Fruit fly (Drosophila melanogaster) whole organism, embryonic: ENCODE data around the gene Muc14A.

Experiments
- CG10654 ChIP-seq: fragments of 200-800 bp; sonication (Bioruptor generic); optimal IDR thresholded peaks from 2 replicates; lab custom pipeline; 2016; ENCODE audit warnings: missing biosample characterization, missing genetic modification characterization
- CG11456 ChIP-seq: fragments of 200-800 bp; sonication (Bioruptor generic); IDR thresholded peaks from 3 replicates; pipeline ENCODE4 v1.3.6; 2022; ENCODE audit warnings: missing biosample characterization, missing genetic modification characterization
- CG12104 ChIP-seq: fragments of 200-800 bp; sonication (Bioruptor generic); optimal IDR thresholded peaks from 3 replicates; lab custom pipeline; 2016; ENCODE audit warnings: missing biosample characterization, missing genetic modification characterization
- CG12155 ChIP-seq: fragments of 200-800 bp; sonication (Bioruptor generic); optimal IDR thresholded peaks from 3 replicates; lab custom pipeline; 2016; ENCODE audit warnings: missing biosample characterization, missing genetic modification characterization
- CG15601 ChIP-seq: fragments of 200-800 bp; sonication (Bioruptor generic); optimal IDR thresholded peaks from 3 replicates; lab custom pipeline; 2019; ENCODE audit warnings: missing biosample characterization, mild to moderate bottlenecking, missing genetic modification characterization, moderate library complexity
- CG1647 ChIP-seq: fragments of 200-800 bp; sonication (Bioruptor generic); optimal IDR thresholded peaks from 3 replicates; lab custom pipeline; 2016; ENCODE audit warnings: missing biosample characterization, missing genetic modification characterization
- CG16779 ChIP-seq: fragments of 200-800 bp; sonication (Bioruptor generic); IDR thresholded peaks from 2 replicates; pipeline ENCODE4 v1.3.6; 2022; ENCODE audit warnings: missing biosample characterization, missing genetic modification characterization
- CG17829 ChIP-seq: fragments of 200-800 bp; optimal IDR thresholded peaks from 2 replicates; lab custom pipeline; 2019; ENCODE audit warnings: missing biosample characterization, mild to moderate bottlenecking, missing genetic modification characterization, moderate library complexity
- CG2712 ChIP-seq: fragments of 200-800 bp; optimal IDR thresholded peaks from 3 replicates; lab custom pipeline; 2019; ENCODE audit warnings: missing biosample characterization, mild to moderate bottlenecking, missing genetic modification characterization, moderate library complexity
- CG30020 ChIP-seq: fragments of 200-800 bp; optimal IDR thresholded peaks from 2 replicates; lab custom pipeline; 2019; ENCODE audit warnings: missing biosample characterization, mild to moderate bottlenecking, missing genetic modification characterization, moderate library complexity
- CG3065 ChIP-seq: fragments of 200-800 bp; sonication (Bioruptor generic); optimal IDR thresholded peaks from 2 replicates; lab custom pipeline; 2016; ENCODE audit warnings: missing biosample characterization, missing genetic modification characterization
- CG32772 ChIP-seq: fragments of 200-800 bp; sonication (Bioruptor generic); IDR thresholded peaks from 2 replicates; pipeline ENCODE4 v1.3.6; 2022; ENCODE audit warnings: missing biosample characterization, missing genetic modification characterization
- CG4854 ChIP-seq: fragments of 200-800 bp; sonication (Bioruptor generic); optimal IDR thresholded peaks from 2 replicates; lab custom pipeline; 2016; ENCODE audit warnings: missing biosample characterization, missing genetic modification characterization, inconsistent platforms
- CG7357 ChIP-seq: fragments of 200-800 bp; sonication (Bioruptor generic); IDR thresholded peaks from 3 replicates; pipeline ENCODE4 v1.3.6; 2022; ENCODE audit warnings: missing biosample characterization, missing genetic modification characterization
- CG7987 ChIP-seq: fragments of 200-800 bp; sonication (Bioruptor generic); optimal IDR thresholded peaks from 2 replicates; lab custom pipeline; 2018; ENCODE audit warnings: missing biosample characterization, mild to moderate bottlenecking, missing genetic modification characterization, moderate library complexity
- CHES-1-like ChIP-seq: fragments of 200-800 bp; sonication (Bioruptor generic); optimal IDR thresholded peaks from 2 replicates; lab custom pipeline; 2016; ENCODE audit warnings: missing biosample characterization, missing genetic modification characterization
- CoRest ChIP-seq: fragments of 200-800 bp; sonication (Bioruptor generic); optimal IDR thresholded peaks from 3 replicates; lab custom pipeline; 2018; ENCODE audit warnings: missing biosample characterization, mild to moderate bottlenecking, missing genetic modification characterization, moderate library complexity
- GATAe ChIP-seq: fragments of 200-800 bp; sonication (Bioruptor generic); conservative IDR thresholded peaks from 2 replicates; pipeline ENCODE4 v1.3.6; 2022; ENCODE audit warnings: missing biosample characterization, missing genetic modification characterization
- HmgD ChIP-seq: fragments of 200-800 bp; sonication (Bioruptor generic); optimal IDR thresholded peaks from 3 replicates; lab custom pipeline; 2016; ENCODE audit warnings: missing biosample characterization, missing genetic modification characterization
- Hmr ChIP-seq: fragments of 200-800 bp; sonication (Bioruptor generic); optimal IDR thresholded peaks from 3 replicates; lab custom pipeline; 2017; ENCODE audit warnings: mild to moderate bottlenecking, missing biosample characterization, missing genetic modification reagents, missing genetic modification characterization
- Hr51 ChIP-seq, 2 experiments: fragments of 200-800 bp; sonication (Bioruptor generic); optimal IDR thresholded peaks; 2 replicates in 1 of 2; 3 replicates in 1 of 2; lab custom pipeline; 2016 to 2018; ENCODE audit warnings: missing biosample characterization in 2 of 2, missing genetic modification characterization in 2 of 2, mild to moderate bottlenecking in 1 of 2, moderate library complexity in 1 of 2
- Lpt ChIP-seq: fragments of >200 bp; optimal IDR thresholded peaks from 2 replicates; lab custom pipeline; 2018; ENCODE audit warnings: missing biosample characterization, missing genetic modification characterization
- Max ChIP-seq: fragments of 200-800 bp; sonication (Bioruptor generic); optimal IDR thresholded peaks from 2 replicates; lab custom pipeline; 2016; ENCODE audit warnings: missing biosample characterization, mild to moderate bottlenecking, missing genetic modification characterization
- Med ChIP-seq: fragments of 200-800 bp; sonication (Bioruptor generic); peaks from one replicate; lab custom pipeline; 2016; ENCODE audit warnings: missing biosample characterization, missing genetic modification characterization, mild to moderate bottlenecking, inconsistent platforms, moderate library complexity
- Oaz ChIP-seq: fragments of 200-800 bp; sonication (Bioruptor generic); IDR thresholded peaks from 2 replicates; pipeline ENCODE4 v1.3.6; 2022; ENCODE audit warnings: missing biosample characterization, missing genetic modification characterization
- Opbp ChIP-seq: fragments of 200-800 bp; sonication (Bioruptor generic); IDR thresholded peaks from 3 replicates; pipeline ENCODE4 v1.3.6; 2022; ENCODE audit warnings: missing biosample characterization, missing genetic modification characterization; ENCODE audit not compliant: partially characterized antibody
- PHDP ChIP-seq: fragments of 200-800 bp; sonication (Bioruptor generic); optimal IDR thresholded peaks from 3 replicates; lab custom pipeline; 2018; ENCODE audit warnings: missing biosample characterization, mild to moderate bottlenecking, missing genetic modification characterization, moderate library complexity
- Ptx1 ChIP-seq: fragments of 200-800 bp; sonication (Bioruptor generic); IDR thresholded peaks from 2 replicates; pipeline ENCODE4 v1.3.6; 2022; ENCODE audit warnings: missing biosample characterization, missing genetic modification characterization
- TFAM ChIP-seq: fragments of 200-800 bp; sonication (Bioruptor generic); optimal IDR thresholded peaks from 2 replicates; lab custom pipeline; 2017; ENCODE audit warnings: missing biosample characterization, missing genetic modification characterization, inconsistent platforms
- croc ChIP-seq: fragments of 200-800 bp; sonication (Bioruptor generic); conservative IDR thresholded peaks from 3 replicates; pipeline ENCODE4 v1.3.6; 2022; ENCODE audit warnings: missing biosample characterization, missing genetic modification characterization
- danr ChIP-seq: fragments of 200-800 bp; sonication (Bioruptor generic); IDR thresholded peaks from 2 replicates; pipeline ENCODE4 v1.3.6; 2022; ENCODE audit warnings: missing biosample characterization, missing genetic modification characterization
- esg ChIP-seq: fragments of 200-800 bp; sonication (Bioruptor generic); conservative IDR thresholded peaks from 2 replicates; pipeline ENCODE4 v1.3.6; 2022; ENCODE audit warnings: missing biosample characterization, missing genetic modification characterization
- exex ChIP-seq: fragments of 200-800 bp; sonication (Bioruptor generic); optimal IDR thresholded peaks from 4 replicates; lab custom pipeline; 2018; ENCODE audit warnings: missing biosample characterization, mild to moderate bottlenecking, missing genetic modification characterization, moderate library complexity
- fru ChIP-seq: fragments of >200 bp; optimal IDR thresholded peaks from 2 replicates; lab custom pipeline; 2017
- gcm2 ChIP-seq: fragments of 200-800 bp; sonication (Bioruptor generic); optimal IDR thresholded peaks from 2 replicates; lab custom pipeline; 2016; ENCODE audit warnings: missing biosample characterization, missing genetic modification characterization
- gsb-n ChIP-seq: fragments of 200-800 bp; sonication (Bioruptor generic); optimal IDR thresholded peaks from 3 replicates; lab custom pipeline; 2018; ENCODE audit warnings: missing biosample characterization, mild to moderate bottlenecking, missing genetic modification characterization
- hbn ChIP-seq: fragments of 200-800 bp; sonication (Bioruptor generic); IDR thresholded peaks from 2 replicates; pipeline ENCODE4 v1.3.6; 2022; ENCODE audit warnings: missing biosample characterization, missing genetic modification characterization; ENCODE audit not compliant: partially characterized antibody
- onecut ChIP-seq: fragments of 200-800 bp; sonication (Bioruptor generic); IDR thresholded peaks from 2 replicates; pipeline ENCODE4 v1.3.6; 2022; ENCODE audit warnings: missing biosample characterization, missing genetic modification characterization
- p53 ChIP-seq: fragments of 200-800 bp; sonication (Bioruptor generic); optimal IDR thresholded peaks from 2 replicates; lab custom pipeline; 2016; ENCODE audit warnings: missing biosample characterization, missing genetic modification characterization
- pho ChIP-seq: fragments of 200-800 bp; sonication (Bioruptor generic); optimal IDR thresholded peaks from 2 replicates; lab custom pipeline; 2016; ENCODE audit warnings: missing biosample characterization, missing genetic modification characterization
- ranshi ChIP-seq: fragments of 200-800 bp; sonication (Bioruptor generic); IDR thresholded peaks from 2 replicates; pipeline ENCODE4 v1.3.6; 2022; ENCODE audit warnings: missing biosample characterization, missing genetic modification characterization
- scrt ChIP-seq: fragments of 200-800 bp; sonication (Bioruptor generic); optimal IDR thresholded peaks from 2 replicates; lab custom pipeline; 2018; ENCODE audit warnings: missing biosample characterization, mild to moderate bottlenecking, missing genetic modification characterization, moderate library complexity
- sima ChIP-seq: fragments of 200-800 bp; sonication (Bioruptor generic); optimal IDR thresholded peaks from 2 replicates; lab custom pipeline; 2016; ENCODE audit warnings: missing biosample characterization, missing genetic modification characterization
- slbo ChIP-seq: fragments of 200-800 bp; sonication (Bioruptor generic); IDR thresholded peaks from 2 replicates; pipeline ENCODE4 v1.3.6; 2022; ENCODE audit warnings: missing biosample characterization, missing genetic modification characterization
- stc ChIP-seq: fragments of 200-800 bp; sonication (Bioruptor generic); IDR thresholded peaks from 2 replicates; pipeline ENCODE4 v1.3.6; 2022; ENCODE audit warnings: missing biosample characterization, missing genetic modification characterization
- tll ChIP-seq, 2 experiments: fragments of 200-800 bp in 1 of 2; fragments of >200 bp in 1 of 2; sonication (Bioruptor generic) in 1 of 2; optimal IDR thresholded peaks; 2 replicates each; lab custom pipeline; 2017 to 2019; ENCODE audit warnings: missing biosample characterization in 2 of 2, missing genetic modification characterization in 2 of 2, mild to moderate bottlenecking in 1 of 2, moderate library complexity in 1 of 2
- tx ChIP-seq: fragments of 200-800 bp; sonication (Bioruptor generic); optimal IDR thresholded peaks from 2 replicates; lab custom pipeline; 2016; ENCODE audit warnings: missing biosample characterization, missing genetic modification characterization
- usp ChIP-seq: fragments of >200 bp; optimal IDR thresholded peaks from 2 replicates; lab custom pipeline; 2017; ENCODE audit warnings: missing biosample characterization, missing genetic modification characterization
- zen2 ChIP-seq: fragments of 200-800 bp; sonication (Bioruptor generic); IDR thresholded peaks from 3 replicates; pipeline ENCODE4 v1.3.6; 2022; ENCODE audit warnings: missing biosample characterization, missing genetic modification characterization; ENCODE audit not compliant: partially characterized antibody

Muc14A gene

dm6 chrX:16090179-16091144 is 81.5 kb downstream of the Muc14A start (continued):
- TF ChIP-seq usp (GFP tag; lab: Kevin White, UChicago), result no peak
- TF ChIP-seq pho (GFP tag; lab: Kevin White, UChicago), result peak; percentile 89
- TF ChIP-seq stc (GFP tag; lab: Robert Waterston, UW), result peak; percentile 84
- TF ChIP-seq HmgD, result peak; percentile 62
- TF ChIP-seq CG1647 (GFP tag; lab: Kevin White, UChicago), result peak; percentile 90
- TF ChIP-seq CG12155 (GFP tag; lab: Kevin White, UChicago), result peak; percentile 88
- peak; percentile 91 for TF ChIP-seq esg (GFP tag; lab: Robert Waterston, UW)
- TF ChIP-seq gsb-n (tag; lab: Kevin White, UChicago), result peak; percentile 49
- TF ChIP-seq CG12104 (GFP tag; lab: Kevin White, UChicago), result peak; percentile 75
- no peak for TF ChIP-seq Lpt (GFP tag; lab: Kevin White, UChicago)
- TF ChIP-seq ranshi (GFP tag; lab: Robert Waterston, UW), result peak; percentile 91
- peak; percentile 70 to 91 for TF ChIP-seq Hr51 (GFP tag; optimal IDR thresholded peaks at IDR 0.05; lab: Kevin White, UChicago)
- peak; percentile 80 for TF ChIP-seq danr (GFP tag; lab: Robert Waterston, UW)
- TF ChIP-seq CHES-1-like, result peak; percentile 82
- peak; percentile 81 for TF ChIP-seq scrt
- TF ChIP-seq tx (GFP tag; lab: Kevin White, UChicago), result peak; percentile 86
- peak; percentile 86 for TF ChIP-seq CG32772 (GFP tag; lab: Robert Waterston, UW)
- peak; percentile 41 for TF ChIP-seq CG30020
- TF ChIP-seq CG4854 (GFP tag; lab: Kevin White, UChicago), result peak; percentile 85
- TF ChIP-seq exex (tag; lab: Kevin White, UChicago), result peak; percentile 64
- peak; percentile 75 for TF ChIP-seq gcm2
- TF ChIP-seq CoRest (tag; lab: Kevin White, UChicago), result peak; percentile 93
- TF ChIP-seq Max (GFP tag; lab: Kevin White, UChicago), result peak; percentile 86
- peak; percentile 97 for TF ChIP-seq slbo (GFP tag; lab: Robert Waterston, UW)
- TF ChIP-seq CG3065, result peak; percentile 62
- TF ChIP-seq Oaz, result peak; percentile 92
- TF ChIP-seq PHDP (tag; lab: Kevin White, UChicago), result peak; percentile 93
- TF ChIP-seq CG15601 (tag; lab: Kevin White, UChicago), result peak; percentile 58
- TF ChIP-seq CG7357 (GFP tag; lab: Robert Waterston, UW), result peak; percentile 75
- no peak for TF ChIP-seq tll (GFP tag; optimal IDR thresholded peaks at IDR 0.05; lab: Kevin White, UChicago)
- peak; percentile 89 for TF ChIP-seq Ptx1
- peak; percentile 87 for TF ChIP-seq CG10654 (GFP tag; lab: Kevin White, UChicago)
- peak; percentile 99 for TF ChIP-seq Med
- peak; percentile 79 for TF ChIP-seq onecut (GFP tag; lab: Robert Waterston, UW)
- peak; percentile 74 for TF ChIP-seq CG7987 (GFP tag; lab: Kevin White, UChicago)
- peak; percentile 94 for TF ChIP-seq CG16779 (GFP tag; lab: Robert Waterston, UW)
- TF ChIP-seq CG11456, result peak; percentile 93
- no peak for TF ChIP-seq fru (lab: Kevin White, UChicago)
- no peak for TF ChIP-seq hbn
- peak; percentile 77 for TF ChIP-seq CG17829 (tag; lab: Kevin White, UChicago)
- peak; percentile 64 for TF ChIP-seq p53 (GFP tag; lab: Kevin White, UChicago)
- peak; percentile 78 for TF ChIP-seq CG2712 (tag; lab: Kevin White, UChicago)
- 0 out of 2 replicates have a peak, but pooled peaks have one; percentile 24 for TF ChIP-seq GATAe (GFP tag; lab: Robert Waterston, UW)
- no peak for TF ChIP-seq Opbp (GFP tag; lab: Robert Waterston, UW)
- TF ChIP-seq zen2 (GFP tag; lab: Robert Waterston, UW), result no peak
- TF ChIP-seq croc (GFP tag; lab: Robert Waterston, UW), result peak; percentile 60; the same call in 2 of the 3 replicates
- TF ChIP-seq Hmr, result peak; percentile 93
- peak; percentile 60 for TF ChIP-seq sima
- TF ChIP-seq TFAM (GFP tag; lab: Kevin White, UChicago), result peak; percentile 17
